Worm (Caenorhabditis elegans) whole organism, L4 larva: ENCODE data around the gene K02E7.11.

Source experiments
- T26A8.4 ChIP-seq: fragments of 200-800 bp; sonication (Bioruptor generic); IDR thresholded peaks from 2 replicates; pipeline ENCODE4 v1.3.6; 2022; ENCODE audit warnings: missing genetic modification characterization, missing compliant biosample characterization
- ZK546.5 ChIP-seq, 2 experiments: sonication (generic microtip); optimal IDR thresholded peaks; 2 replicates each; lab custom pipeline; 2017; ENCODE audit warnings: missing biosample characterization in 2 of 2, missing genetic modification characterization in 2 of 2
- aha-1 ChIP-seq: fragments of 150-350 bp; peaks from one replicate; lab custom pipeline; 2014; ENCODE audit warnings: missing biosample characterization, missing genetic modification characterization
- ceh-62 ChIP-seq: sonication (generic microtip); optimal IDR thresholded peaks from 2 replicates; lab custom pipeline; 2017; ENCODE audit warnings: missing biosample characterization, missing genetic modification characterization
- fkh-10 ChIP-seq: fragments of 150-350 bp; optimal IDR thresholded peaks from 2 replicates; lab custom pipeline; 2014; ENCODE audit warnings: missing biosample characterization, missing genetic modification reagents, missing genetic modification characterization
- hif-1 ChIP-seq, 2 experiments: sonication (generic microtip); optimal IDR thresholded peaks; 2 replicates each; lab custom pipeline; 2016 to 2017; ENCODE audit warnings: missing compliant biosample characterization in 2 of 2, missing genetic modification characterization in 2 of 2, missing genetic modification reagents in 2 of 2, missing genotype in 2 of 2, mild to moderate bottlenecking in 1 of 2
- lin-13 ChIP-seq: fragments of 150-350 bp; optimal IDR thresholded peaks from 2 replicates; lab custom pipeline; 2014; ENCODE audit warnings: missing biosample characterization, missing genetic modification reagents, missing genetic modification characterization
- lin-29 ChIP-seq: fragments of 200-800 bp; sonication (Bioruptor generic); IDR thresholded peaks from 2 replicates; pipeline ENCODE4 v1.3.6; 2022; ENCODE audit warnings: missing genetic modification reagents, missing genetic modification characterization, missing compliant biosample characterization
- lir-3 ChIP-seq: sonication (generic microtip); optimal IDR thresholded peaks from 2 replicates; lab custom pipeline; 2016; ENCODE audit warnings: mild to moderate bottlenecking, missing genetic modification characterization, missing compliant biosample characterization
- nhr-237 ChIP-seq: sonication (generic microtip); optimal IDR thresholded peaks from 2 replicates; lab custom pipeline; 2017; ENCODE audit warnings: missing biosample characterization, missing genetic modification characterization
- nhr-28 ChIP-seq: fragments of 150-350 bp; optimal IDR thresholded peaks from 2 replicates; lab custom pipeline; 2014; ENCODE audit warnings: missing biosample characterization, missing genetic modification characterization
- pqm-1 ChIP-seq: sonication (generic microtip); optimal IDR thresholded peaks from 2 replicates; lab custom pipeline; 2017; ENCODE audit warnings: missing biosample characterization, missing genetic modification characterization
- rbr-2 ChIP-seq: sonication (generic microtip); optimal IDR thresholded peaks from 2 replicates; lab custom pipeline; 2016; ENCODE audit warnings: missing genotype, missing genetic modification characterization, missing compliant biosample characterization
- skn-1 ChIP-seq: fragments of 150-350 bp; optimal IDR thresholded peaks from 2 replicates; lab custom pipeline; 2014; ENCODE audit warnings: missing biosample characterization, missing genetic modification characterization

DNA sequence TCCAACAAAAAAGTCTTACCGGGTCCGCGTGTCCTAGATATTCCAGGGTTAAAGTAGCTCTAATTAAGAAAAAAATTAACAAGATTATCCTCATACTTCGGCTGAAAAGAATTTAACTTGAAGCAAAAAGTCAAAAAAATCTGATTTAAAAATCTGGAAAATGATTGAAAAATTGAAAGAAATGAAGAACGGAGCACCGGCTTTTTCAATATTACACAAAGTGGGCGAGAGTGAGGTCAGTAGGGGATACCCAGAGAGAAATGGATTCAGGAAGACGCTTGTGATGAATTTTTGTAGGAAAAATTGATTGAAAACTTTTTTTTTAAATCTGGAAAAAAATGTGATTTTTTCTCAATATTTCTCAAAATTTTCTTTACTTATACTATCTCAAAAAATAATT lies 25.4 kb upstream of the K02E7.11 start, which contains the start of gene pho-14:
- TF ChIP-seq aha-1 (tag; lab: Kevin White, UChicago): no peak
- TF ChIP-seq skn-1 (tag; lab: Kevin White, UChicago): no peak
- TF ChIP-seq fkh-10: no peak
- no peak for TF ChIP-seq ZK546.5 (tag; optimal IDR thresholded peaks at IDR 0.05; lab: Kevin White, UChicago)
- TF ChIP-seq nhr-237 (tag; lab: Kevin White, UChicago): no peak
- no peak for TF ChIP-seq pqm-1 (tag; lab: Kevin White, UChicago)
- no peak for TF ChIP-seq rbr-2
- TF ChIP-seq T26A8.4 (GFP tag; lab: Robert Waterston, UW): no peak
- no peak for TF ChIP-seq hif-1 (tag; optimal IDR thresholded peaks at IDR 0.05; lab: Kevin White, UChicago)
- TF ChIP-seq lir-3 (tag; lab: Kevin White, UChicago): no peak
- TF ChIP-seq lin-13: no peak
- TF ChIP-seq nhr-28: no peak
- no peak for TF ChIP-seq ceh-62 (tag; lab: Kevin White, UChicago)
- TF ChIP-seq lin-29 (GFP tag; lab: Robert Waterston, UW): no peak
